Fruit fly (Drosophila melanogaster) whole organism, embryonic: ENCODE measurements around the gene CG7227.

Source experiments
- C15 ChIP-seq: fragments of 200-800 bp; sonication (Bioruptor generic); IDR thresholded peaks from 3 replicates; pipeline ENCODE4 v1.3.6; 2022; ENCODE audit warnings: missing biosample characterization, missing genetic modification characterization
- CG1024 ChIP-seq: fragments of 200-800 bp; sonication (Bioruptor generic); IDR thresholded peaks from 2 replicates; pipeline ENCODE4 v1.3.6; 2022; ENCODE audit warnings: missing biosample characterization, missing genetic modification characterization
- CG10959 ChIP-seq: fragments of 200-800 bp; sonication (Bioruptor generic); IDR thresholded peaks from 2 replicates; pipeline ENCODE4 v1.3.6; 2022; ENCODE audit warnings: missing biosample characterization, missing genetic modification characterization
- CG11085 ChIP-seq: fragments of 200-800 bp; sonication (Bioruptor generic); IDR thresholded peaks from 2 replicates; pipeline ENCODE4 v1.3.6; 2022; ENCODE audit warnings: missing biosample characterization, missing genetic modification characterization
- CG11093 ChIP-seq: fragments of 200-800 bp; sonication (Bioruptor generic); IDR thresholded peaks from 3 replicates; pipeline ENCODE4 v1.3.6; 2022; ENCODE audit warnings: missing biosample characterization, missing genetic modification characterization
- CG12155 ChIP-seq: fragments of 200-800 bp; sonication (Bioruptor generic); optimal IDR thresholded peaks from 3 replicates; lab custom pipeline; 2016; ENCODE audit warnings: missing biosample characterization, missing genetic modification characterization
- CG12391 ChIP-seq: fragments of 200-800 bp; sonication (Bioruptor generic); optimal IDR thresholded peaks from 3 replicates; lab custom pipeline; 2018; ENCODE audit warnings: missing biosample characterization, mild to moderate bottlenecking, missing genetic modification characterization, moderate library complexity
- CG14965 ChIP-seq: fragments of 200-800 bp; sonication (Bioruptor generic); optimal IDR thresholded peaks from 2 replicates; lab custom pipeline; 2016; ENCODE audit warnings: missing biosample characterization, missing genetic modification characterization, borderline replicate concordance
- CG1602 ChIP-seq: fragments of 200-800 bp; sonication (Bioruptor generic); optimal IDR thresholded peaks from 3 replicates; lab custom pipeline; 2016; ENCODE audit warnings: missing biosample characterization, missing genetic modification characterization
- CG16813 ChIP-seq: fragments of 200-800 bp; sonication (Bioruptor generic); IDR thresholded peaks from 3 replicates; pipeline ENCODE4 v1.3.6; 2022; ENCODE audit warnings: missing biosample characterization, missing genetic modification characterization; ENCODE audit not compliant: partially characterized antibody
- CG17829 ChIP-seq: fragments of 200-800 bp; optimal IDR thresholded peaks from 2 replicates; lab custom pipeline; 2019; ENCODE audit warnings: missing biosample characterization, mild to moderate bottlenecking, missing genetic modification characterization, moderate library complexity
- CG4730 ChIP-seq: fragments of 200-800 bp; sonication (Bioruptor generic); IDR thresholded peaks from 2 replicates; pipeline ENCODE4 v1.3.6; 2022; ENCODE audit warnings: missing biosample characterization, missing genetic modification characterization
- CG6254 ChIP-seq: fragments of 200-800 bp; sonication (Bioruptor generic); optimal IDR thresholded peaks from 3 replicates; lab custom pipeline; 2017; ENCODE audit warnings: mild to moderate bottlenecking, missing biosample characterization, missing genetic modification reagents, missing genetic modification characterization
- CG7839 ChIP-seq: fragments of 200-800 bp; sonication (Bioruptor generic); optimal IDR thresholded peaks from 3 replicates; lab custom pipeline; 2018; ENCODE audit warnings: missing biosample characterization, mild to moderate bottlenecking, missing genetic modification characterization, moderate library complexity
- CG8281 ChIP-seq: fragments of 200-800 bp; sonication (Bioruptor generic); optimal IDR thresholded peaks from 2 replicates; lab custom pipeline; 2018; ENCODE audit warnings: missing biosample characterization, mild to moderate bottlenecking, missing genetic modification characterization, moderate library complexity
- CG8290 ChIP-seq, 3 experiments: fragments of 200-800 bp; sonication (Bioruptor generic); optimal IDR thresholded peaks; 2 replicates each; lab custom pipeline; 2016 to 2019; ENCODE audit warnings: missing biosample characterization in 3 of 3, missing genetic modification characterization in 3 of 3, mild to moderate bottlenecking in 2 of 3, moderate library complexity in 1 of 3
- CG9932 ChIP-seq: fragments of 200-800 bp; sonication (Bioruptor generic); IDR thresholded peaks from 2 replicates; pipeline ENCODE4 v1.3.6; 2022; ENCODE audit warnings: missing biosample characterization, missing genetic modification characterization
- D19A ChIP-seq: fragments of 200-800 bp; optimal IDR thresholded peaks from 3 replicates; lab custom pipeline; 2019; ENCODE audit warnings: missing biosample characterization, mild to moderate bottlenecking, missing genetic modification characterization, moderate library complexity
- Deaf1 ChIP-seq: fragments of 200-800 bp; optimal IDR thresholded peaks from 3 replicates; lab custom pipeline; 2019; ENCODE audit warnings: missing biosample characterization, mild to moderate bottlenecking, missing genetic modification characterization, moderate library complexity
- Eip74EF ChIP-seq, 2 experiments: fragments of 200-800 bp in 1 of 2; fragments of >200 bp in 1 of 2; sonication (Bioruptor generic) in 1 of 2; optimal IDR thresholded peaks; 2 replicates each; lab custom pipeline; 2017 to 2019; ENCODE audit warnings: missing biosample characterization in 2 of 2, missing genetic modification characterization in 2 of 2, mild to moderate bottlenecking in 1 of 2, moderate library complexity in 1 of 2
- Fer2 ChIP-seq: fragments of 200-800 bp; sonication (Bioruptor generic); optimal IDR thresholded peaks from 2 replicates; lab custom pipeline; 2018; ENCODE audit warnings: missing biosample characterization, mild to moderate bottlenecking, missing genetic modification characterization, moderate library complexity
- Gsc ChIP-seq: fragments of 200-800 bp; sonication (Bioruptor generic); IDR thresholded peaks from 2 replicates; pipeline ENCODE4 v1.3.6; 2022; ENCODE audit warnings: missing biosample characterization, missing genetic modification characterization
- Lhr ChIP-seq: fragments of 200-800 bp; sonication (Bioruptor generic); optimal IDR thresholded peaks from 3 replicates; lab custom pipeline; 2017; ENCODE audit warnings: mild to moderate bottlenecking, missing biosample characterization, missing genetic modification reagents, missing genetic modification characterization
- Lpt ChIP-seq: fragments of >200 bp; optimal IDR thresholded peaks from 2 replicates; lab custom pipeline; 2018; ENCODE audit warnings: missing biosample characterization, missing genetic modification characterization
- Myb ChIP-seq: fragments of 200-800 bp; sonication (Bioruptor generic); optimal IDR thresholded peaks from 2 replicates; lab custom pipeline; 2016; ENCODE audit warnings: missing biosample characterization, missing genetic modification characterization
- Opbp ChIP-seq: fragments of 200-800 bp; sonication (Bioruptor generic); IDR thresholded peaks from 3 replicates; pipeline ENCODE4 v1.3.6; 2022; ENCODE audit warnings: missing biosample characterization, missing genetic modification characterization; ENCODE audit not compliant: partially characterized antibody
- Sox102F ChIP-seq: fragments of 200-800 bp; sonication (Bioruptor generic); optimal IDR thresholded peaks from 2 replicates; lab custom pipeline; 2018; ENCODE audit warnings: missing biosample characterization, mild to moderate bottlenecking, missing genetic modification characterization, moderate library complexity
- Sry-β ChIP-seq: fragments of 200-800 bp; sonication (Bioruptor generic); optimal IDR thresholded peaks from 2 replicates; lab custom pipeline; 2018; ENCODE audit warnings: missing biosample characterization, mild to moderate bottlenecking, missing genetic modification characterization, moderate library complexity
- Taf1 ChIP-seq: fragments of 200-800 bp; sonication (Bioruptor generic); IDR thresholded peaks from 2 replicates; pipeline ENCODE4 v1.3.6; 2022; ENCODE audit warnings: missing biosample characterization, missing genetic modification characterization
- al ChIP-seq: fragments of 200-800 bp; sonication (Bioruptor generic); IDR thresholded peaks from 2 replicates; pipeline ENCODE4 v1.3.6; 2022; ENCODE audit warnings: missing biosample characterization, missing genetic modification characterization
- ash1 ChIP-seq: fragments of 200-800 bp; sonication (Bioruptor generic); optimal IDR thresholded peaks from 2 replicates; lab custom pipeline; 2018; ENCODE audit warnings: missing biosample characterization, mild to moderate bottlenecking, missing genetic modification characterization
- bcd ChIP-seq: fragments of 200-800 bp; sonication (Bioruptor generic); optimal IDR thresholded peaks from 2 replicates; lab custom pipeline; 2017; ENCODE audit warnings: missing biosample characterization, mild to moderate bottlenecking, missing genetic modification characterization
- cas ChIP-seq: fragments of 200-800 bp; sonication (Bioruptor generic); IDR thresholded peaks from 2 replicates; pipeline ENCODE4 v1.3.6; 2022; ENCODE audit warnings: missing biosample characterization, missing genetic modification characterization
- crp ChIP-seq, 2 experiments: fragments of 200-800 bp; sonication (Bioruptor generic); optimal IDR thresholded peaks; 2 replicates in 1 of 2; 3 replicates in 1 of 2; lab custom pipeline; 2017; ENCODE audit warnings: missing biosample characterization in 2 of 2, missing genetic modification characterization in 2 of 2, mild to moderate bottlenecking in 1 of 2, moderate library complexity in 1 of 2
- eve ChIP-seq, 2 experiments: fragments of >200 bp; optimal IDR thresholded peaks; 2 replicates each; lab custom pipeline; 2017; ENCODE audit warnings: missing biosample characterization in 2 of 2, missing genetic modification characterization in 2 of 2
- fd64A ChIP-seq: fragments of 200-800 bp; sonication (Bioruptor generic); optimal IDR thresholded peaks from 3 replicates; lab custom pipeline; 2018; ENCODE audit warnings: missing biosample characterization, mild to moderate bottlenecking, missing genetic modification characterization
- gsb ChIP-seq: fragments of 200-800 bp; sonication (Bioruptor generic); IDR thresholded peaks from 2 replicates; pipeline ENCODE4 v1.3.6; 2022; ENCODE audit warnings: missing biosample characterization, missing genetic modification characterization
- inv ChIP-seq: fragments of 200-800 bp; sonication (Bioruptor generic); IDR thresholded peaks from 2 replicates; pipeline ENCODE4 v1.3.6; 2022; ENCODE audit warnings: missing biosample characterization, missing genetic modification characterization; ENCODE audit not compliant: partially characterized antibody
- klu ChIP-seq: fragments of 200-800 bp; sonication (Bioruptor generic); IDR thresholded peaks from 2 replicates; pipeline ENCODE4 v1.3.6; 2022; ENCODE audit warnings: missing biosample characterization, missing genetic modification characterization
- lilli ChIP-seq: fragments of 200-800 bp; sonication (Bioruptor generic); optimal IDR thresholded peaks from 3 replicates; lab custom pipeline; 2016; ENCODE audit warnings: missing biosample characterization, missing genetic modification characterization
- lola ChIP-seq, 3 experiments: fragments of >200 bp in 2 of 3; fragments of 200-800 bp in 1 of 3; sonication (Bioruptor generic) in 1 of 3; optimal IDR thresholded peaks; 2 replicates each; lab custom pipeline; 2017 to 2019; ENCODE audit warnings: missing biosample characterization in 3 of 3, missing genetic modification characterization in 3 of 3, mild to moderate bottlenecking in 1 of 3, moderate library complexity in 1 of 3
- odd ChIP-seq: fragments of 200-800 bp; sonication (Bioruptor generic); optimal IDR thresholded peaks from 2 replicates; lab custom pipeline; 2017; ENCODE audit warnings: missing biosample characterization, mild to moderate bottlenecking, missing genetic modification characterization
- onecut ChIP-seq: fragments of 200-800 bp; sonication (Bioruptor generic); IDR thresholded peaks from 2 replicates; pipeline ENCODE4 v1.3.6; 2022; ENCODE audit warnings: missing biosample characterization, missing genetic modification characterization
- pho ChIP-seq: fragments of 200-800 bp; sonication (Bioruptor generic); optimal IDR thresholded peaks from 2 replicates; lab custom pipeline; 2016; ENCODE audit warnings: missing biosample characterization, missing genetic modification characterization
- pnt ChIP-seq: fragments of 200-800 bp; sonication (Bioruptor generic); optimal IDR thresholded peaks from 3 replicates; lab custom pipeline; 2016; ENCODE audit warnings: missing biosample characterization, missing genetic modification characterization
- psq ChIP-seq: fragments of 200-800 bp; sonication (Bioruptor generic); optimal IDR thresholded peaks from 2 replicates; lab custom pipeline; 2017; ENCODE audit warnings: missing biosample characterization, missing genetic modification characterization
- shn ChIP-seq: fragments of 200-800 bp; sonication (Bioruptor generic); optimal IDR thresholded peaks from 3 replicates; lab custom pipeline; 2016; ENCODE audit warnings: missing biosample characterization, missing genetic modification characterization
- slbo ChIP-seq: fragments of 200-800 bp; sonication (Bioruptor generic); IDR thresholded peaks from 2 replicates; pipeline ENCODE4 v1.3.6; 2022; ENCODE audit warnings: missing biosample characterization, missing genetic modification characterization
- slou ChIP-seq: fragments of 200-800 bp; sonication (Bioruptor generic); optimal IDR thresholded peaks from 3 replicates; lab custom pipeline; 2016; ENCODE audit warnings: missing biosample characterization, missing genetic modification characterization
- tna ChIP-seq: fragments of 200-800 bp; sonication (Bioruptor generic); IDR thresholded peaks from 2 replicates; pipeline ENCODE4 v1.3.6; 2022; ENCODE audit warnings: missing biosample characterization, missing genetic modification characterization; ENCODE audit not compliant: partially characterized antibody
- wdn ChIP-seq: fragments of 200-800 bp; sonication (Bioruptor generic); IDR thresholded peaks from 2 replicates; pipeline ENCODE4 v1.3.6; 2022; ENCODE audit warnings: missing biosample characterization, missing genetic modification characterization

The CG7227 gene

DNA sequence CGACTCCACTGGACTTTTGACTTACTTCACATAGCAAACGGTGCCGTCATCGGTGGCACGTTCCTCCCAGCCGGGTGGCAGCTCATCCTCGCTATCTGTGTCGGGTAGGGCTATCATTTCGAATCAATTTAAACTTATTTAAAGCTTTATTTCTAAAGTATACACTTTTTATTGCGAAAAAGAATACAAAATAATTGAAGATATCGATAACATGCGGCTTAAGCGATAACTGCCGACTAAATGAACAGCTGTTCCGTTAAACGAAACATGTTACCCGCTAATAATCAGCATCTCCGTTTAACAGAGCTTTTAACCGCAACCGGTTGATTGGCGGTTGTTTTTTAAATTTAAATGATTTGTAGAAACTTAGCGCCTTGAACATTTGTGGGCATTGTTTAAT, 6.1 kb upstream of the CG7227 start, which contains the start of gene Wwox (continued):
- TF ChIP-seq Opbp (GFP tag; lab: Robert Waterston, UW): peak; percentile 35; the same call in 2 of the 3 replicates
- TF ChIP-seq CG8281 (tag; lab: Kevin White, UChicago): no peak
- TF ChIP-seq al (GFP tag; lab: Robert Waterston, UW): no peak
- no peak for TF ChIP-seq CG1024 (GFP tag; lab: Robert Waterston, UW)
- no peak for TF ChIP-seq lola (GFP tag; optimal IDR thresholded peaks at IDR 0.05; lab: Kevin White, UChicago)
- TF ChIP-seq Eip74EF (GFP tag; optimal IDR thresholded peaks at IDR 0.05; lab: Kevin White, UChicago): no peak
- TF ChIP-seq CG12155 (GFP tag; lab: Kevin White, UChicago): no peak
- no peak for TF ChIP-seq CG11085 (GFP tag; lab: Robert Waterston, UW)
- no peak for TF ChIP-seq klu (GFP tag; lab: Robert Waterston, UW)
- TF ChIP-seq CG1602 (GFP tag; lab: Kevin White, UChicago): no peak
- TF ChIP-seq gsb (GFP tag; lab: Robert Waterston, UW): no peak
- TF ChIP-seq tna: no peak; the same call in 1 of the 2 replicates
- TF ChIP-seq shn: no peak
- no peak for TF ChIP-seq CG9932 (GFP tag; lab: Robert Waterston, UW)
- TF ChIP-seq eve (GFP tag; optimal IDR thresholded peaks at IDR 0.05; lab: Kevin White, UChicago): no peak
- no peak for TF ChIP-seq Myb (GFP tag; lab: Kevin White, UChicago)
- TF ChIP-seq CG11093 (GFP tag; lab: Robert Waterston, UW): no peak
- TF ChIP-seq psq (GFP tag; lab: Kevin White, UChicago): no peak
- no peak for TF ChIP-seq slou
- no peak for TF ChIP-seq fd64A (GFP tag; lab: Kevin White, UChicago)
- no peak for TF ChIP-seq pho
- no peak for TF ChIP-seq cas (GFP tag; lab: Robert Waterston, UW)
- TF ChIP-seq wdn (GFP tag; lab: Robert Waterston, UW): no peak
- TF ChIP-seq Deaf1: no peak
- no peak for TF ChIP-seq Gsc (GFP tag; lab: Robert Waterston, UW)
- peak; percentile 25; the same call in 1 of the 3 replicates for TF ChIP-seq CG16813 (GFP tag; lab: Robert Waterston, UW)
- no peak for TF ChIP-seq CG8290 (GFP tag; optimal IDR thresholded peaks at IDR 0.05; lab: Kevin White, UChicago)
- no peak for TF ChIP-seq CG8290 (tag; optimal IDR thresholded peaks at IDR 0.05; lab: Kevin White, UChicago)
- TF ChIP-seq CG12391 (tag; lab: Kevin White, UChicago): no peak
- no peak for TF ChIP-seq CG7839 (tag; lab: Kevin White, UChicago)
- TF ChIP-seq CG6254 (GFP tag; lab: Kevin White, UChicago): no peak
- peak in 1 of 2 experiments; percentile 81 for TF ChIP-seq crp (GFP tag; optimal IDR thresholded peaks at IDR 0.05; lab: Kevin White, UChicago)
- no peak for TF ChIP-seq Sox102F (GFP tag; lab: Kevin White, UChicago)
- no peak for TF ChIP-seq Fer2
- TF ChIP-seq lilli: no peak
- no peak for TF ChIP-seq odd (GFP tag; lab: Kevin White, UChicago)
- no peak for TF ChIP-seq ash1 (GFP tag; lab: Kevin White, UChicago)
- TF ChIP-seq Taf1 (GFP tag; lab: Robert Waterston, UW): no peak
- TF ChIP-seq CG4730 (GFP tag; lab: Robert Waterston, UW): no peak
- no peak for TF ChIP-seq onecut (GFP tag; lab: Robert Waterston, UW)
- no peak for TF ChIP-seq Lhr (GFP tag; lab: Kevin White, UChicago)
- TF ChIP-seq CG14965: no peak
- no peak for TF ChIP-seq bcd (GFP tag; lab: Kevin White, UChicago)
- TF ChIP-seq Sry-β (GFP tag; lab: Kevin White, UChicago): no peak
- no peak for TF ChIP-seq CG10959
- TF ChIP-seq pnt: no peak
- no peak for TF ChIP-seq Lpt
- no peak for TF ChIP-seq D19A (tag; lab: Kevin White, UChicago)
- TF ChIP-seq slbo (GFP tag; lab: Robert Waterston, UW): no peak
- TF ChIP-seq C15 (GFP tag; lab: Robert Waterston, UW): no peak
- no peak for TF ChIP-seq CG17829
- no peak for TF ChIP-seq inv
